Worm (Caenorhabditis elegans): ENCODE results near the gene M60.4.

Gene M60.4

DNA sequence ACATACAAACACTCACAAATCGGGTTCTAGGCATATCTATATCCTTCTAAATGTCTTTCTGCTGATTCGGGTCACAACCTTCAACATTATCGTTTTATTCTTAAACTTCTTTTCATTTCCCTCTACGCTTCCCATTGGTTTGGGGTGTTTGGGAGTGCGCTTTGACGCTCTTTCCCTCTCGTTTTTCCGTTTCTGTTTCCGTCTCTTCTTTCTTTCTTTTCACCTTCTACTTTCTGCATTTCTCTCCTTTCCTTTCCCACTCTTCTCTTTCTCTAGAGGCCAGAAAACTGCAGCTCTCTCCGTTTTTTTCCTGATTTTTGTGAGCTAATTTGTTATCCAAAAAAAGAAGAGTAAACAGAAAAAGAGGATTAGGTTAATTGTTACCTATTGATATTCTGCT, 40.2 kb upstream of the M60.4 start:
- TF ChIP-seq gmeb-2 (tag; optimal IDR thresholded peaks at IDR 0.05) (no peak), pag-3 (tag; optimal IDR thresholded peaks at IDR 0.05; ENCODE audit: borderline replicate concordance) (no peak), odd-2 (tag; optimal IDR thresholded peaks at IDR 0.05) (no peak), fax-1 (tag; optimal IDR thresholded peaks at IDR 0.05) (no peak), eyg-1 (tag; optimal IDR thresholded peaks at IDR 0.05) (no peak), lin-11 (tag; optimal IDR thresholded peaks at IDR 0.05) (no peak), ceh-31 (tag; optimal IDR thresholded peaks at IDR 0.05) (peak; percentile 18), tbx-2 (tag; optimal IDR thresholded peaks at IDR 0.05) (peak; percentile 55), fkh-10 (GFP tag; optimal IDR thresholded peaks at IDR 0.05) (no peak), unc-86 (tag; optimal IDR thresholded peaks at IDR 0.05) (no peak), ceh-18 (tag; optimal IDR thresholded peaks at IDR 0.05) (peak; percentile 52), pha-4 (tag; optimal IDR thresholded peaks at IDR 0.05) (no peak), ceh-2 (tag; optimal IDR thresholded peaks at IDR 0.05) (no peak), ets-4 (tag; optimal IDR thresholded peaks at IDR 0.05) (no peak), unc-3 (GFP tag; conservative IDR thresholded peaks at IDR 0.05) (no peak), unc-3 (tag; optimal IDR thresholded peaks at IDR 0.05) (no peak), C38D4.7 (GFP tag; optimal IDR thresholded peaks at IDR 0.05) (no peak), F13H6.1 (tag; optimal IDR thresholded peaks at IDR 0.05) (no peak), ref-2 (tag; optimal IDR thresholded peaks at IDR 0.05) (peak; percentile 17), ceh-45 (GFP tag; IDR thresholded peaks at IDR 0.05) (no peak), sox-4 (tag; optimal IDR thresholded peaks at IDR 0.05) (no peak), ttx-3 (tag; optimal IDR thresholded peaks at IDR 0.05) (no peak), ama-1 (optimal IDR thresholded peaks at IDR 0.05) (no peak), pha-2 (tag; optimal IDR thresholded peaks at IDR 0.05) (no peak), nfya-1 (tag; optimal IDR thresholded peaks at IDR 0.05) (peak; percentile 26), dve-1 (tag; optimal IDR thresholded peaks at IDR 0.05) (no peak), lim-6 (tag; optimal IDR thresholded peaks at IDR 0.05) (no peak), pat-9 (tag; optimal IDR thresholded peaks at IDR 0.05) (no peak), unc-42 (tag; optimal IDR thresholded peaks at IDR 0.05) (peak; percentile 32), elt-4 (tag; optimal IDR thresholded peaks at IDR 0.05) (no peak), che-1 (tag; optimal IDR thresholded peaks at IDR 0.05) (no peak), ceh-48 (tag; optimal IDR thresholded peaks at IDR 0.05) (no peak)

DNA sequence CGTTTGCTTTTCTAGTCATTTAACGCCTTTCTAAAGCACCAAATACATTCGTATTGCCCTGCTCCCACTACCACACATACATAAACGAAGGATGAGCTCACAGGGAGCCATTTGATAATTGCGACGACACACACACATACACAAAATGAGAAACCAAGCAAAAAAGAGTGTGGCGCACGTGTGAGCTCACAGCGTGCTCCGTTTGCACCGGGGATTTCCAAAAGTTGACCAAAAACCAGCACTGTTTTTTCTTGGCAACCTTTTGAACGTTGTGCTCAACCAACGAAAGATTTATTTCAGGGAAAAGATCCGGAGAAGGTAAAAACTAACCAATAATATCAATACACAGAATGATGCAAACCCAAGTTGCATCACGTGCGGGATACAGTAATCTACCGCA, 38.8 kb upstream of the M60.4 start, which contains the start of gene ksr-1:
Gene ksr-1 (plus strand): TSS at position 301 of the 400 bp plus-strand sequence.
- TF ChIP-seq madf-2 (tag; optimal IDR thresholded peaks at IDR 0.05) (no peak), ahr-1 (tag; optimal IDR thresholded peaks at IDR 0.05) (no peak), ets-4 (tag; optimal IDR thresholded peaks at IDR 0.05) (no peak), ceh-48 (tag; optimal IDR thresholded peaks at IDR 0.05) (no peak), elt-2 (tag; optimal IDR thresholded peaks at IDR 0.05) (no peak), C08G9.2 (tag; optimal IDR thresholded peaks at IDR 0.05) (no peak), nfya-1 (tag; optimal IDR thresholded peaks at IDR 0.05) (no peak), syd-9 (tag; optimal IDR thresholded peaks at IDR 0.05) (no peak), hlh-30 (tag; optimal IDR thresholded peaks at IDR 0.05; ENCODE audit: insufficient read depth) (no peak), lin-11 (tag; optimal IDR thresholded peaks at IDR 0.05) (no peak), F13H6.1 (tag; optimal IDR thresholded peaks at IDR 0.05) (no peak), lim-6 (tag; optimal IDR thresholded peaks at IDR 0.05) (no peak)

DNA sequence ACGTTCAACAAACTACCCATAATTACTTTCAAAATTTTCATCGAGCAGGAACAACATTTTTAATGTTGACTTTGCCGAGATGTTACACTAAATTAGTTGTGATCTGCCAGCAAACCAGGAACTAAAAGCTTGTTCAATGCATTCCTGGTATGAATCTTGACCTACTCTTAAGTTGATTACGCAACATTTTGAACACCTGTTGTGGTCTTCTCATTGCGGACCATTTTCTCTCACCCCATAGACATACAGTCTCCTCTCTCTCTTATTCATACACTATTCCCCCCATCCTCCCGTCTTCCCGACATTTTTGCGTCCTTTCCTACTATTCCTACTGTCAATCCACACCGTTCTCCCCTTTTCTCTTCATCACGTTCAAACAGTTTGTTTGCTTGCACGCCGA, 37.4 kb upstream of the M60.4 start:
- TF ChIP-seq fkh-6 (tag; optimal IDR thresholded peaks at IDR 0.05) (no peak), hlh-13 (GFP tag; optimal IDR thresholded peaks at IDR 0.05) (no peak), pqm-1 (tag; optimal IDR thresholded peaks at IDR 0.05) (no peak), ahr-1 (tag; optimal IDR thresholded peaks at IDR 0.05) (no peak), odd-2 (tag; optimal IDR thresholded peaks at IDR 0.05) (no peak), tbx-2 (tag; optimal IDR thresholded peaks at IDR 0.05) (peak; percentile 15), syd-9 (tag; optimal IDR thresholded peaks at IDR 0.05) (no peak), unc-55 (GFP tag; optimal IDR thresholded peaks at IDR 0.05) (no peak), nhr-11 (tag; optimal IDR thresholded peaks at IDR 0.05) (no peak), ceh-6 (GFP tag; optimal IDR thresholded peaks at IDR 0.05) (no peak), ref-2 (tag; optimal IDR thresholded peaks at IDR 0.05) (peak; percentile 18), ceh-31 (tag; optimal IDR thresholded peaks at IDR 0.05) (peak; percentile 28)
